Worm (Caenorhabditis elegans) whole organism, young adult: ENCODE results near the gene K09D9.1.

Experiments used
- B0035.1 ChIP-seq: sonication (generic microtip); optimal IDR thresholded peaks from 2 replicates; lab custom pipeline; 2016; ENCODE audit warnings: missing genetic modification characterization, mild to moderate bottlenecking, missing compliant biosample characterization, missing genotype, missing genetic modification reagents
- C06A6.2 ChIP-seq: fragments of 200-800 bp; sonication (Bioruptor generic); conservative IDR thresholded peaks from 2 replicates; pipeline ENCODE4 v1.3.6; 2022; ENCODE audit warnings: missing genetic modification characterization, missing compliant biosample characterization
- F10E7.11 ChIP-seq: sonication (generic microtip); optimal IDR thresholded peaks from 2 replicates; lab custom pipeline; 2017; ENCODE audit warnings: mild to moderate bottlenecking, missing genetic modification characterization, moderate library complexity, missing compliant biosample characterization
- F39B2.1 ChIP-seq: fragments of 200-800 bp; sonication (Bioruptor generic); IDR thresholded peaks from 2 replicates; pipeline ENCODE4 v1.3.6; 2022; ENCODE audit warnings: missing genetic modification reagents, missing genetic modification characterization, missing compliant biosample characterization
- F55B11.4 ChIP-seq: sonication (generic microtip); optimal IDR thresholded peaks from 2 replicates; lab custom pipeline; 2016; ENCODE audit warnings: missing compliant biosample characterization, missing genetic modification characterization, borderline replicate concordance; ENCODE audit not compliant: insufficient read depth
- F57A8.1 ChIP-seq: fragments of 200-800 bp; sonication (Bioruptor generic); optimal IDR thresholded peaks from 2 replicates; lab custom pipeline; 2018; ENCODE audit warnings: mild to moderate bottlenecking, missing genetic modification characterization, moderate library complexity, missing compliant biosample characterization
- T07F8.4 ChIP-seq: sonication (generic microtip); optimal IDR thresholded peaks from 2 replicates; lab custom pipeline; 2016; ENCODE audit warnings: mild to moderate bottlenecking, missing genetic modification characterization, moderate library complexity, missing compliant biosample characterization
- T26A5.8 ChIP-seq: sonication (generic microtip); optimal IDR thresholded peaks from 2 replicates; lab custom pipeline; 2016; ENCODE audit warnings: missing genetic modification characterization, missing compliant biosample characterization
- Y79H2A.3 ChIP-seq: fragments of 200-800 bp; sonication (Bioruptor generic); conservative IDR thresholded peaks from 2 replicates; pipeline ENCODE4 v1.3.6; 2022; ENCODE audit warnings: missing genetic modification reagents, missing genetic modification characterization, missing compliant biosample characterization
- ama-1 ChIP-seq, 3 experiments: fragments of 150-350 bp in 1 of 3; sonication (generic microtip) in 2 of 3; optimal IDR thresholded peaks; 2 replicates each; lab custom pipeline; 2014 to 2018; ENCODE audit warnings: missing biosample characterization in 2 of 3, missing genetic modification characterization in 2 of 3, missing genetic modification reagents in 2 of 3
- aptf-2 ChIP-seq: fragments of 200-800 bp; sonication (Bioruptor generic); conservative IDR thresholded peaks from 2 replicates; pipeline ENCODE4 v1.3.6; 2022; ENCODE audit warnings: missing genetic modification reagents, missing genetic modification characterization, missing compliant biosample characterization
- attf-5 ChIP-seq: fragments of 200-800 bp; sonication (Bioruptor generic); optimal IDR thresholded peaks from 2 replicates; lab custom pipeline; 2018; ENCODE audit warnings: mild to moderate bottlenecking, missing genetic modification characterization, missing compliant biosample characterization
- cebp-2 ChIP-seq: fragments of 200-800 bp; sonication (Bioruptor generic); IDR thresholded peaks from 2 replicates; pipeline ENCODE4 v1.3.6; 2022; ENCODE audit warnings: missing genetic modification characterization, missing compliant biosample characterization
- ceh-40 ChIP-seq: fragments of 200-800 bp; sonication (Bioruptor generic); IDR thresholded peaks from 2 replicates; pipeline ENCODE4 v1.3.6; 2022; ENCODE audit warnings: missing genetic modification characterization, missing compliant biosample characterization
- efl-1 ChIP-seq: fragments of 150-350 bp; optimal IDR thresholded peaks from 2 replicates; lab custom pipeline; 2014; ENCODE audit warnings: missing biosample characterization, missing genetic modification reagents, missing genetic modification characterization
- egl-18 ChIP-seq: fragments of 200-800 bp; sonication (Bioruptor generic); IDR thresholded peaks from 2 replicates; pipeline ENCODE4 v1.3.6; 2022; ENCODE audit warnings: missing genetic modification reagents, missing genetic modification characterization, missing compliant biosample characterization
- egrh-3 ChIP-seq: fragments of 200-800 bp; sonication (Bioruptor generic); IDR thresholded peaks from 2 replicates; pipeline ENCODE4 v1.3.6; 2022; ENCODE audit warnings: missing genetic modification reagents, missing genetic modification characterization, missing compliant biosample characterization
- ekl-4 ChIP-seq: fragments of 200-800 bp; sonication (Bioruptor generic); IDR thresholded peaks from 2 replicates; pipeline ENCODE4 v1.3.6; 2022; ENCODE audit warnings: missing genetic modification reagents, missing genetic modification characterization, missing compliant biosample characterization
- fkh-3 ChIP-seq: sonication (generic microtip); optimal IDR thresholded peaks from 2 replicates; lab custom pipeline; 2016; ENCODE audit warnings: mild to moderate bottlenecking, missing genetic modification characterization, missing compliant biosample characterization
- hmg-20 ChIP-seq: fragments of 200-800 bp; sonication (Bioruptor generic); IDR thresholded peaks from 2 replicates; pipeline ENCODE4 v1.3.6; 2022; ENCODE audit warnings: missing genetic modification reagents, missing genetic modification characterization, missing compliant biosample characterization
- lag-1 ChIP-seq: fragments of 200-800 bp; sonication (Bioruptor generic); IDR thresholded peaks from 2 replicates; pipeline ENCODE4 v1.3.6; 2022; ENCODE audit warnings: missing genetic modification reagents, missing genetic modification characterization, missing compliant biosample characterization
- lin-40 ChIP-seq: sonication (generic microtip); optimal IDR thresholded peaks from 2 replicates; lab custom pipeline; 2016; ENCODE audit warnings: missing genetic modification characterization, mild to moderate bottlenecking, missing compliant biosample characterization, missing genotype, missing genetic modification reagents
- lin-54 ChIP-seq: fragments of 200-800 bp; sonication (Bioruptor generic); optimal IDR thresholded peaks from 2 replicates; lab custom pipeline; 2018; ENCODE audit warnings: mild to moderate bottlenecking, missing genetic modification characterization, missing compliant biosample characterization
- lir-1 ChIP-seq: fragments of 200-800 bp; sonication (Bioruptor generic); conservative IDR thresholded peaks from 2 replicates; pipeline ENCODE4 v1.3.6; 2022; ENCODE audit warnings: missing genetic modification reagents, missing genetic modification characterization, missing compliant biosample characterization
- lsl-1 ChIP-seq: fragments of 200-800 bp; sonication (Bioruptor generic); optimal IDR thresholded peaks from 2 replicates; lab custom pipeline; 2018; ENCODE audit warnings: mild to moderate bottlenecking, missing genetic modification characterization, moderate library complexity, missing compliant biosample characterization
- madf-10 ChIP-seq: sonication (generic microtip); optimal IDR thresholded peaks from 2 replicates; lab custom pipeline; 2016; ENCODE audit warnings: mild to moderate bottlenecking, missing genetic modification characterization, missing compliant biosample characterization
- madf-3 ChIP-seq: fragments of 200-800 bp; sonication (Bioruptor generic); IDR thresholded peaks from 2 replicates; pipeline ENCODE4 v1.3.6; 2022; ENCODE audit warnings: missing genetic modification reagents, missing genetic modification characterization, missing compliant biosample characterization
- madf-6 ChIP-seq: fragments of 200-800 bp; sonication (Bioruptor generic); IDR thresholded peaks from 2 replicates; pipeline ENCODE4 v1.3.6; 2022; ENCODE audit warnings: missing genetic modification reagents, missing genetic modification characterization, missing compliant biosample characterization
- mes-4 ChIP-seq: sonication (generic microtip); optimal IDR thresholded peaks from 2 replicates; lab custom pipeline; 2016; ENCODE audit warnings: missing genotype, missing genetic modification characterization, missing compliant biosample characterization
- mxl-1 ChIP-seq: sonication (generic microtip); optimal IDR thresholded peaks from 2 replicates; lab custom pipeline; 2016; ENCODE audit warnings: missing genetic modification characterization, missing compliant biosample characterization
- nfyb-1 ChIP-seq: fragments of 200-800 bp; sonication (Bioruptor generic); IDR thresholded peaks from 2 replicates; pipeline ENCODE4 v1.3.6; 2022; ENCODE audit warnings: missing genetic modification reagents, missing genetic modification characterization, missing compliant biosample characterization
- nhr-179 ChIP-seq: sonication (generic microtip); optimal IDR thresholded peaks from 2 replicates; lab custom pipeline; 2016; ENCODE audit warnings: mild to moderate bottlenecking, missing genetic modification characterization, missing compliant biosample characterization
- pha-4 ChIP-seq: fragments of 150-350 bp; sonication (generic microtip); optimal IDR thresholded peaks from 2 replicates; lab custom pipeline; 2014; ENCODE audit warnings: missing biosample characterization, missing genetic modification reagents, missing genetic modification characterization
- repo-1 ChIP-seq: sonication (generic microtip); optimal IDR thresholded peaks from 2 replicates; lab custom pipeline; 2017; ENCODE audit warnings: mild to moderate bottlenecking, missing genetic modification characterization, missing compliant biosample characterization
- snpc-1.3 ChIP-seq: sonication (generic microtip); optimal IDR thresholded peaks from 2 replicates; lab custom pipeline; 2017; ENCODE audit warnings: missing genetic modification characterization, mild to moderate bottlenecking, missing compliant biosample characterization, antibody characterized with exemption, moderate library complexity, missing genotype, missing genetic modification reagents; ENCODE audit not compliant: insufficient read depth
- snpc-4 ChIP-seq, 5 experiments: fragments of 150-350 bp in 1 of 5; sonication (generic microtip) in 4 of 5; optimal IDR thresholded peaks; 2 replicates each; lab custom pipeline; 2014 to 2018; ENCODE audit warnings: missing genetic modification characterization in 5 of 5, missing biosample characterization in 3 of 5, antibody characterized with exemption in 2 of 5, mild to moderate bottlenecking in 2 of 5, missing compliant biosample characterization in 2 of 5, missing genotype in 2 of 5, moderate library complexity in 2 of 5, missing genetic modification reagents in 1 of 5
- tbp1 ChIP-seq: fragments of 200-800 bp; sonication (Bioruptor generic); optimal IDR thresholded peaks from 2 replicates; lab custom pipeline; 2018; ENCODE audit warnings: mild to moderate bottlenecking, missing genetic modification characterization, missing compliant biosample characterization
- ztf-26 ChIP-seq: sonication (generic microtip); optimal IDR thresholded peaks from 2 replicates; lab custom pipeline; 2017; ENCODE audit warnings: missing genetic modification characterization, missing compliant biosample characterization
- ztf-28 ChIP-seq: fragments of 200-800 bp; sonication (Bioruptor generic); IDR thresholded peaks from 2 replicates; pipeline ENCODE4 v1.3.6; 2022; ENCODE audit warnings: missing genetic modification reagents, missing genetic modification characterization, missing compliant biosample characterization
- ztf-6 ChIP-seq: fragments of 200-800 bp; sonication (Bioruptor generic); IDR thresholded peaks from 2 replicates; pipeline ENCODE4 v1.3.6; 2022; ENCODE audit warnings: missing genetic modification reagents, missing genetic modification characterization, missing compliant biosample characterization

K09D9.1 gene

ce11 chrV:4018591-4018990 lies 6.3 kb upstream of the K09D9.1 start:
- TF ChIP-seq pha-4 (tag; lab: Kevin White, UChicago): no peak
- TF ChIP-seq madf-3 (GFP tag; lab: Robert Waterston, UW): no peak
- TF ChIP-seq F57A8.1 (GFP tag; lab: Kevin White, UChicago): no peak
- no peak for TF ChIP-seq tbp1 (GFP tag; lab: Kevin White, UChicago)
- no peak for TF ChIP-seq F39B2.1 (GFP tag; lab: Robert Waterston, UW)
- no peak for TF ChIP-seq ztf-26 (tag; lab: Kevin White, UChicago)
- no peak for TF ChIP-seq efl-1 (GFP tag; lab: Kevin White, UChicago)
- TF ChIP-seq ekl-4 (GFP tag; lab: Robert Waterston, UW): no peak
- TF ChIP-seq Y79H2A.3 (GFP tag; lab: Robert Waterston, UW): no peak
- no peak for TF ChIP-seq snpc-1.3 (tag; lab: Kevin White, UChicago)
- no peak for TF ChIP-seq attf-5 (GFP tag; lab: Kevin White, UChicago)
- no peak for TF ChIP-seq lir-1 (GFP tag; lab: Robert Waterston, UW)
- no peak for TF ChIP-seq madf-10 (tag; lab: Kevin White, UChicago)
- TF ChIP-seq repo-1 (tag; lab: Kevin White, UChicago): no peak
- TF ChIP-seq cebp-2 (GFP tag; lab: Robert Waterston, UW): no peak
- no peak for TF ChIP-seq T07F8.4 (tag; lab: Kevin White, UChicago)
- no peak for TF ChIP-seq aptf-2 (GFP tag; lab: Robert Waterston, UW)
- TF ChIP-seq egrh-3 (GFP tag; lab: Robert Waterston, UW): no peak
- no peak for TF ChIP-seq egl-18 (GFP tag; lab: Robert Waterston, UW)

ce11 chrV:4019188-4019587 lies 5.7 kb upstream of the K09D9.1 start, which contains the start of gene K09D9.3:
K09D9.3 (plus strand) TSS chrV:4019488.
- TF ChIP-seq mes-4 (no peak), nfyb-1 (GFP tag; lab: Robert Waterston, UW) (no peak), lag-1 (GFP tag; lab: Robert Waterston, UW) (no peak), F10E7.11 (no peak), egrh-3 (GFP tag; lab: Robert Waterston, UW) (no peak), mxl-1 (no peak), T26A5.8 (no peak), tbp1 (GFP tag; lab: Kevin White, UChicago) (no peak), fkh-3 (tag; lab: Kevin White, UChicago) (no peak), lin-54 (GFP tag; lab: Kevin White, UChicago) (no peak)

- TF ChIP-seq ztf-6 (GFP tag; lab: Robert Waterston, UW) (no peak), ztf-28 (no peak), F57A8.1 (GFP tag; lab: Kevin White, UChicago) (no peak), B0035.1 (tag; lab: Kevin White, UChicago) (no peak), F55B11.4 (no peak), nhr-179 (tag; lab: Kevin White, UChicago) (no peak), hmg-20 (GFP tag; lab: Robert Waterston, UW) (no peak), attf-5 (GFP tag; lab: Kevin White, UChicago) (no peak), madf-6 (GFP tag; lab: Robert Waterston, UW) (no peak), snpc-4 (GFP tag; optimal IDR thresholded peaks at IDR 0.05; lab: Kevin White, UChicago) (no peak), snpc-4 (tag; optimal IDR thresholded peaks at IDR 0.05; lab: Kevin White, UChicago) (no peak), ceh-40 (no peak), lin-40 (tag; lab: Kevin White, UChicago) (no peak), C06A6.2 (no peak), lir-1 (GFP tag; lab: Robert Waterston, UW) (no peak), lsl-1 (GFP tag; lab: Kevin White, UChicago) (no peak), aptf-2 (GFP tag; lab: Robert Waterston, UW) (no peak), ama-1 (optimal IDR thresholded peaks at IDR 0.05; lab: Kevin White, UChicago) (no peak), ama-1 (GFP tag; optimal IDR thresholded peaks at IDR 0.05; lab: Kevin White, UChicago) (no peak)
Measured at ce11 chrV:4021776-4022175, 3.1 kb upstream of the K09D9.1 start, which contains the start of gene K09D9.14. K09D9.14 (minus strand) TSS chrV:4021876.
